Fruit fly (Drosophila melanogaster) whole organism: ENCODE results near the gene CG7133.

Experiments
- CG8478 ChIP-seq: fragments of >200 bp; optimal IDR thresholded peaks from 2 replicates; lab custom pipeline; 2018; ENCODE audit warnings: inconsistent platforms
- pan ChIP-seq: fragments of >200 bp; optimal IDR thresholded peaks from 2 replicates; lab custom pipeline; 2017
- psq ChIP-seq: fragments of >200 bp; optimal IDR thresholded peaks from 2 replicates; lab custom pipeline; 2017
- usp ChIP-seq: fragments of >200 bp; optimal IDR thresholded peaks from 2 replicates; lab custom pipeline; 2017; ENCODE audit warnings: missing biosample characterization, missing genetic modification characterization, mixed read lengths

dm6 chr3L:22053343-22053742, 21.0 kb downstream of the CG7133 start:
- TF ChIP-seq pan = no peak
- TF ChIP-seq psq (lab: Kevin White, UChicago) = no peak
- no peak for TF ChIP-seq CG8478 (lab: Kevin White, UChicago)
- no peak for TF ChIP-seq usp
